Worm (Caenorhabditis elegans) whole organism, L1 larva: ENCODE results near the gene T10C6.6.

Source experiments
- C16A3.4 ChIP-seq: fragments of 150-350 bp; optimal IDR thresholded peaks from 2 replicates; lab custom pipeline; 2014; ENCODE audit warnings: missing biosample characterization, missing genetic modification characterization
- F16B12.6 ChIP-seq: fragments of 150-350 bp; optimal IDR thresholded peaks from 2 replicates; lab custom pipeline; 2014; ENCODE audit warnings: missing biosample characterization, missing genetic modification characterization
- alr-1 ChIP-seq: fragments of 200-800 bp; sonication (Bioruptor generic); optimal IDR thresholded peaks from 2 replicates; lab custom pipeline; 2018; ENCODE audit warnings: borderline replicate concordance, mild to moderate bottlenecking, missing genetic modification characterization, missing compliant biosample characterization
- aly-2 ChIP-seq: fragments of 150-350 bp; optimal IDR thresholded peaks from 2 replicates; lab custom pipeline; 2014; ENCODE audit warnings: missing biosample characterization, missing genetic modification characterization
- blmp-1 ChIP-seq: fragments of 150-350 bp; optimal IDR thresholded peaks from 2 replicates; lab custom pipeline; 2014; ENCODE audit warnings: missing biosample characterization, missing genetic modification characterization
- dpl-1 ChIP-seq, 3 experiments: fragments of 150-350 bp in 2 of 3; sonication (generic microtip) in 1 of 3; optimal IDR thresholded peaks; 2 replicates each; lab custom pipeline; 2014 to 2017; ENCODE audit warnings: missing biosample characterization in 3 of 3, missing genetic modification characterization in 3 of 3, missing genetic modification reagents in 3 of 3
- dsc-1 ChIP-seq: sonication (generic microtip); optimal IDR thresholded peaks from 2 replicates; lab custom pipeline; 2016; ENCODE audit warnings: mild to moderate bottlenecking, missing genetic modification characterization, missing compliant biosample characterization
- efl-1 ChIP-seq, 4 experiments: fragments of 150-350 bp; optimal IDR thresholded peaks in 3 of 4; peaks in 1 of 4; 1 replicate in 1 of 4; 2 replicates in 3 of 4; lab custom pipeline; 2014; ENCODE audit warnings: missing biosample characterization in 2 of 4, missing genetic modification characterization in 2 of 4, missing genetic modification reagents in 2 of 4
- efl-3 ChIP-seq: fragments of 200-800 bp; sonication (Bioruptor generic); optimal IDR thresholded peaks from 2 replicates; lab custom pipeline; 2018; ENCODE audit warnings: mild to moderate bottlenecking, missing genetic modification characterization, missing compliant biosample characterization
- egl-13 ChIP-seq: sonication (generic microtip); optimal IDR thresholded peaks from 2 replicates; lab custom pipeline; 2016; ENCODE audit warnings: missing genotype, missing genetic modification reagents, missing genetic modification characterization, missing compliant biosample characterization
- fkh-10 ChIP-seq: sonication (generic microtip); optimal IDR thresholded peaks from 2 replicates; lab custom pipeline; 2017; ENCODE audit warnings: missing biosample characterization, missing genetic modification reagents, missing genetic modification characterization
- fkh-4 ChIP-seq: sonication (generic microtip); optimal IDR thresholded peaks from 2 replicates; lab custom pipeline; 2016; ENCODE audit warnings: missing compliant biosample characterization, missing genetic modification characterization, borderline replicate concordance
- fos-1 ChIP-seq: fragments of 150-350 bp; optimal IDR thresholded peaks from 2 replicates; lab custom pipeline; 2014; ENCODE audit warnings: missing biosample characterization, missing genetic modification characterization
- grh-1 ChIP-seq: fragments of 200-800 bp; sonication (Bioruptor generic); IDR thresholded peaks from 2 replicates; pipeline ENCODE4 v1.3.6; 2022; ENCODE audit warnings: missing genetic modification reagents, missing genetic modification characterization, missing compliant biosample characterization
- hlh-4 ChIP-seq: sonication (generic microtip); optimal IDR thresholded peaks from 2 replicates; lab custom pipeline; 2016; ENCODE audit warnings: mild to moderate bottlenecking, missing genetic modification characterization, missing compliant biosample characterization
- hpl-2 ChIP-seq: fragments of 150-350 bp; optimal IDR thresholded peaks from 2 replicates; lab custom pipeline; 2014; ENCODE audit warnings: missing biosample characterization, missing genetic modification reagents, missing genetic modification characterization
- jun-1 ChIP-seq: fragments of 150-350 bp; optimal IDR thresholded peaks from 2 replicates; lab custom pipeline; 2014; ENCODE audit warnings: missing biosample characterization, missing genetic modification reagents, missing genetic modification characterization
- lin-14 ChIP-seq: fragments of 200-800 bp; sonication (Bioruptor generic); optimal IDR thresholded peaks from 2 replicates; lab custom pipeline; 2018; ENCODE audit warnings: mild to moderate bottlenecking, missing genetic modification characterization, moderate library complexity, missing compliant biosample characterization
- lin-35 ChIP-seq, 2 experiments: fragments of 150-350 bp; optimal IDR thresholded peaks; 2 replicates each; lab custom pipeline; 2014; ENCODE audit warnings: missing biosample characterization in 2 of 2, missing genetic modification characterization in 2 of 2, missing genetic modification reagents in 2 of 2
- lir-3 ChIP-seq: sonication (generic microtip); optimal IDR thresholded peaks from 2 replicates; lab custom pipeline; 2016; ENCODE audit warnings: mild to moderate bottlenecking, missing genetic modification characterization, moderate library complexity, missing compliant biosample characterization; ENCODE audit not compliant: poor library complexity
- mep-1 ChIP-seq: fragments of 150-350 bp; optimal IDR thresholded peaks from 2 replicates; lab custom pipeline; 2014; ENCODE audit warnings: missing biosample characterization, missing genetic modification characterization
- nhr-11 ChIP-seq: fragments of 150-350 bp; optimal IDR thresholded peaks from 2 replicates; lab custom pipeline; 2014; ENCODE audit warnings: missing biosample characterization, missing genetic modification characterization
- nhr-19 ChIP-seq: fragments of 200-800 bp; sonication (Bioruptor generic); conservative IDR thresholded peaks from 2 replicates; pipeline ENCODE4 v1.3.6; 2022; ENCODE audit warnings: missing genetic modification characterization, missing compliant biosample characterization
- nhr-20 ChIP-seq: sonication (generic microtip); optimal IDR thresholded peaks from 2 replicates; lab custom pipeline; 2016; ENCODE audit warnings: mild to moderate bottlenecking, missing genetic modification characterization, missing compliant biosample characterization
- nhr-237 ChIP-seq: fragments of 150-350 bp; optimal IDR thresholded peaks from 2 replicates; lab custom pipeline; 2014; ENCODE audit warnings: missing biosample characterization, missing genetic modification characterization
- nhr-28 ChIP-seq: fragments of 150-350 bp; optimal IDR thresholded peaks from 2 replicates; lab custom pipeline; 2014; ENCODE audit warnings: missing biosample characterization, missing genetic modification characterization
- nhr-47 ChIP-seq: sonication (generic microtip); optimal IDR thresholded peaks from 2 replicates; lab custom pipeline; 2016; ENCODE audit warnings: mild to moderate bottlenecking, missing genetic modification characterization, moderate library complexity, missing compliant biosample characterization
- nhr-71 ChIP-seq: sonication (generic microtip); optimal IDR thresholded peaks from 2 replicates; lab custom pipeline; 2016; ENCODE audit warnings: mild to moderate bottlenecking, missing genetic modification characterization, moderate library complexity, missing compliant biosample characterization
- nhr-84 ChIP-seq: sonication (generic microtip); optimal IDR thresholded peaks from 2 replicates; lab custom pipeline; 2017; ENCODE audit warnings: missing biosample characterization, missing genetic modification characterization
- nhr-85 ChIP-seq: sonication (generic microtip); peaks from one replicate; lab custom pipeline; 2016; ENCODE audit warnings: missing genetic modification characterization, inconsistent platforms, missing compliant biosample characterization
- nhr-90 ChIP-seq: sonication (generic microtip); optimal IDR thresholded peaks from 2 replicates; lab custom pipeline; 2016; ENCODE audit warnings: mild to moderate bottlenecking, missing genetic modification characterization, missing compliant biosample characterization; ENCODE audit not compliant: poor library complexity
- pax-3 ChIP-seq: fragments of 200-800 bp; sonication (Bioruptor generic); optimal IDR thresholded peaks from 2 replicates; lab custom pipeline; 2018; ENCODE audit warnings: mild to moderate bottlenecking, missing genetic modification characterization, moderate library complexity, missing compliant biosample characterization
- rnt-1 ChIP-seq: sonication (generic microtip); optimal IDR thresholded peaks from 2 replicates; lab custom pipeline; 2016; ENCODE audit warnings: mild to moderate bottlenecking, missing genetic modification characterization, moderate library complexity, missing compliant biosample characterization
- snpc-4 ChIP-seq: fragments of 150-350 bp; optimal IDR thresholded peaks from 2 replicates; lab custom pipeline; 2014; ENCODE audit warnings: missing biosample characterization, missing genetic modification characterization
- snu-23 ChIP-seq: sonication (generic microtip); optimal IDR thresholded peaks from 2 replicates; lab custom pipeline; 2016; ENCODE audit warnings: missing genetic modification characterization, missing compliant biosample characterization
- sox-4 ChIP-seq: sonication (generic microtip); optimal IDR thresholded peaks from 2 replicates; lab custom pipeline; 2016; ENCODE audit warnings: missing genetic modification characterization, missing compliant biosample characterization
- swsn-7 ChIP-seq: sonication (generic microtip); optimal IDR thresholded peaks from 2 replicates; lab custom pipeline; 2016; ENCODE audit warnings: missing genetic modification characterization, missing compliant biosample characterization
- tbx-2 ChIP-seq: sonication (generic microtip); optimal IDR thresholded peaks from 2 replicates; lab custom pipeline; 2016; ENCODE audit warnings: missing genetic modification characterization, missing compliant biosample characterization
- unc-30 ChIP-seq: sonication (generic microtip); optimal IDR thresholded peaks from 2 replicates; lab custom pipeline; 2017; ENCODE audit warnings: missing biosample characterization, missing genetic modification characterization
- unc-86 ChIP-seq: sonication (generic microtip); optimal IDR thresholded peaks from 2 replicates; lab custom pipeline; 2016; ENCODE audit warnings: missing genetic modification characterization, missing compliant biosample characterization
- unc-98 ChIP-seq: fragments of 200-800 bp; sonication (Bioruptor generic); IDR thresholded peaks from 2 replicates; pipeline ENCODE4 v1.3.6; 2022; ENCODE audit warnings: missing genetic modification characterization, missing compliant biosample characterization
- xbp-1 ChIP-seq: sonication (generic microtip); optimal IDR thresholded peaks from 2 replicates; lab custom pipeline; 2016; ENCODE audit warnings: missing genetic modification characterization, missing compliant biosample characterization
- ztf-11 ChIP-seq, 2 experiments: sonication (generic microtip); optimal IDR thresholded peaks; 2 replicates each; lab custom pipeline; 2016 to 2017; ENCODE audit warnings: missing genetic modification characterization in 2 of 2, missing biosample characterization in 1 of 2, missing compliant biosample characterization in 1 of 2
- ztf-4 ChIP-seq: fragments of 150-350 bp; optimal IDR thresholded peaks from 2 replicates; lab custom pipeline; 2014; ENCODE audit warnings: missing biosample characterization, missing genetic modification characterization

The T10C6.6 gene

DNA sequence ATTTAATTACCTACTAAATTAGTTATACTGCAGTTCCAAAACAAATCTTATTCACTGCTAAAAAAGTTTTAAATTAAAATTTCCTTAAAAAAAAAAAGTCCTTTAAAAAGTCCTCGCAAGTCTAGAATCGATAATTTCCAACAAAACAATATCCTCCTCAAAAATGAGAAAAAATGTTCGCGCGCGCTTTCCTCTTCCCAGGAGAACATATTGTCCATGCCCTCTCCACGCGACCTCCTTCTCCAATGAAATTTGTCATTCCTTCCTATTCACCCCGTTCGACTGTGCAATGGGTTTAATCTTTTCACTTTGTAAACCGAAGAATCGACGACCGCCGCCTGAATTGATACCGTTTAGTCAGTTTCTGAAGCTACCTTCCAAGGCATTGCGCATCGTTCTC, 12.0 kb downstream of the T10C6.6 start, which contains the start of gene T10C6.10:
TSS of gene T10C6.10 (plus strand) at position 248 of the 400 bp plus-strand sequence.
- TF ChIP-seq nhr-90 (tag; lab: Kevin White, UChicago) = no peak
- no peak for TF ChIP-seq fkh-4 (tag; lab: Kevin White, UChicago)
- no peak for TF ChIP-seq efl-1 (optimal IDR thresholded peaks at IDR 0.05; lab: Kevin White, UChicago)
- peak in 1 of 2 experiments; percentile 45 for TF ChIP-seq efl-1 (GFP tag; optimal IDR thresholded peaks at IDR 0.05 in 1 of 2; lab: Kevin White, UChicago)
- no peak for TF ChIP-seq snpc-4
- TF ChIP-seq nhr-84 (tag; lab: Kevin White, UChicago) = no peak
- TF ChIP-seq egl-13 = no peak
- TF ChIP-seq rnt-1 (tag; lab: Kevin White, UChicago) = no peak

DNA sequence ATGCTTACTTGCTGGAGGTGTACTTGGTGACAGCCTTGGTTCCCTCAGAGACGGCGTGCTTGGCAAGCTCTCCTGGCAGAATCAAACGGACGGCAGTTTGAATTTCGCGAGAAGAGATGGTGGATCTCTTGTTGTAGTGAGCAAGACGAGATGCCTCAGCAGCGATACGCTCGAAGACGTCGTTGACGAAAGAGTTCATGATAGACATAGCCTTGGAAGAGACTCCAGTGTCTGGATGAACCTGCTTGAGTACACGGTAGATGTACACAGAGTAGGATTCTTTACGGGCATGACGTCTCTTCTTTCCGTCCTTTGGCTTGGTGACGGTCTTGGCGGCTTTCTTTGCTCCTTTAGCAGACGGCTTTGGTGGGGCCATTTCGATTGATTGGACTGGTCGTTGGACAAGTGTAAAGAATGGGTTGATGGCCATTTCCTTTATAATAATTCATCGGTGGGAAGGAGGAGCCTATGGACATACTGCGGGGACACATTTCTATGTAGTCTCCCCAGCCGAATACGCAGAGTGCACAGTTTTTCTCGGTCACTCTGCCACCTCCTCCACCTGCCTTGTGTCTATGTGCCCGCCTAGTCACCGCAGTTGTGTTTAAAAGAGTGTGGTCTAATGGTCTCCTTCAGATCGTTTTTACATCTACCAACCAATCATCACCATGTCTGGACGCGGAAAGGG, 16.2 kb downstream of the T10C6.6 start, which contains the start of the genes his-4 and his-3:
TSS of gene his-4 (minus strand) at position 376 of the 688 bp plus-strand sequence.
TSS of gene his-3 (plus strand) at position 669 of the 688 bp plus-strand sequence.
- TF ChIP-seq lin-14 (GFP tag; lab: Kevin White, UChicago) = peak; percentile 79
- TF ChIP-seq dpl-1 (GFP tag; optimal IDR thresholded peaks at IDR 0.05; lab: Kevin White, UChicago) = peak in 1 of 3 experiments; percentile 23
- TF ChIP-seq efl-1 (optimal IDR thresholded peaks at IDR 0.05; lab: Kevin White, UChicago) = peak; percentile 25 to 52
- TF ChIP-seq efl-1 (GFP tag; optimal IDR thresholded peaks at IDR 0.05 in 1 of 2; lab: Kevin White, UChicago) = peak in 1 of 2 experiments; percentile 29
- TF ChIP-seq mep-1 (tag; lab: Kevin White, UChicago) = peak; percentile 30
- TF ChIP-seq nhr-71 (tag; lab: Kevin White, UChicago) = peak; percentile 69
- peak; percentile 60 for TF ChIP-seq efl-3
- TF ChIP-seq nhr-47 (tag; lab: Kevin White, UChicago) = peak; percentile 56
- peak; percentile 76 for TF ChIP-seq swsn-7
- TF ChIP-seq nhr-90 (tag; lab: Kevin White, UChicago) = peak; percentile 76
- TF ChIP-seq blmp-1 = peak; percentile 15
- TF ChIP-seq ztf-11 (tag; optimal IDR thresholded peaks at IDR 0.05; lab: Kevin White, UChicago) = peak in 1 of 2 experiments; percentile 92
- peak; percentile 35 for TF ChIP-seq ztf-4 (tag; lab: Kevin White, UChicago)
- peak; percentile 54 for TF ChIP-seq snu-23
- TF ChIP-seq lin-35 (GFP tag; optimal IDR thresholded peaks at IDR 0.05; lab: Kevin White, UChicago) = peak in 1 of 2 experiments; percentile 7
- peak; percentile 15 for TF ChIP-seq C16A3.4 (tag; lab: Kevin White, UChicago)
- TF ChIP-seq tbx-2 (tag; lab: Kevin White, UChicago) = peak; percentile 20
- TF ChIP-seq nhr-19 (GFP tag; lab: Robert Waterston, UW) = peak; percentile 18; the same call in 1 of the 2 replicates
- TF ChIP-seq xbp-1 (tag; lab: Kevin White, UChicago) = peak; percentile 38
- peak; percentile 69 for TF ChIP-seq nhr-20 (tag; lab: Kevin White, UChicago)
- peak; percentile 78 for TF ChIP-seq grh-1
- peak; percentile 90 for TF ChIP-seq nhr-85 (tag; lab: Kevin White, UChicago)
- TF ChIP-seq rnt-1 (tag; lab: Kevin White, UChicago) = peak; percentile 27
- peak; percentile 43 for TF ChIP-seq unc-86 (tag; lab: Kevin White, UChicago)

DNA sequence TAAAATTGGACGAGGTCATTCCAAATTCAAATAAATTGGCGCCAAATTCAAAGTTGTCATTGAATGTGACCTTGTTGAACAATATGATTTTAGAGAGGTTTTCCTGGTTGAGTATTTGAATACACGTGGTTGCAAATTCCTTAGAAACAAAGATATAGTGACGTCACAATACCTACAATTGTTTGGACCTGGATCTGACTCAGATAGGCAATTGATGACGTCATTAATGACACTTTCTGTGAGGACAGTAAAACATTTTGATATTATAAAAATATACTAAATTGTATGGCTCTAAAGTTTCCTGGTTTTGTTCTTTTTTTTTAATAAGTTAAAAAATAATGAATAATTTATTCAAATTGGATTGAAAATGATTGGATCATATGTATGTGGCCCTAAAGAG, 17.3 kb downstream of the T10C6.6 start:
- TF ChIP-seq unc-30 (tag; lab: Kevin White, UChicago) (no peak), snu-23 (no peak), nhr-71 (tag; lab: Kevin White, UChicago) (peak; percentile 23), nhr-11 (no peak), nhr-237 (tag; lab: Kevin White, UChicago) (no peak), nhr-85 (tag; lab: Kevin White, UChicago) (peak; percentile 80), hpl-2 (GFP tag; lab: Kevin White, UChicago) (no peak), fkh-4 (tag; lab: Kevin White, UChicago) (no peak), fkh-10 (no peak), hlh-4 (tag; lab: Kevin White, UChicago) (no peak), jun-1 (tag; lab: Kevin White, UChicago) (no peak), sox-4 (tag; lab: Kevin White, UChicago) (no peak), nhr-28 (tag; lab: Kevin White, UChicago) (no peak), ztf-11 (tag; optimal IDR thresholded peaks at IDR 0.05; lab: Kevin White, UChicago) (no peak), mep-1 (tag; lab: Kevin White, UChicago) (peak; percentile 1), lir-3 (tag; lab: Kevin White, UChicago) (no peak), dsc-1 (no peak), fos-1 (tag; lab: Kevin White, UChicago) (no peak), unc-98 (GFP tag; lab: Robert Waterston, UW) (no peak), pax-3 (tag; lab: Kevin White, UChicago) (no peak), xbp-1 (tag; lab: Kevin White, UChicago) (peak; percentile 23), F16B12.6 (tag; lab: Kevin White, UChicago) (no peak), efl-1 (optimal IDR thresholded peaks at IDR 0.05; lab: Kevin White, UChicago) (peak in 1 of 2 experiments; percentile 10), efl-1 (GFP tag; optimal IDR thresholded peaks at IDR 0.05 in 1 of 2; lab: Kevin White, UChicago) (no peak), nhr-90 (tag; lab: Kevin White, UChicago) (peak; percentile 2), lin-14 (GFP tag; lab: Kevin White, UChicago) (peak; percentile 3), alr-1 (tag; lab: Kevin White, UChicago) (no peak), dpl-1 (GFP tag; optimal IDR thresholded peaks at IDR 0.05; lab: Kevin White, UChicago) (peak; percentile 18 to 35 (median 19)), aly-2 (tag; lab: Kevin White, UChicago) (no peak)
